Fruit fly (Drosophila melanogaster) whole organism, embryonic: ENCODE data around the gene CG1971.

Experiments used
- Atf3 ChIP-seq: fragments of 200-800 bp; sonication (Bioruptor generic); optimal IDR thresholded peaks from 3 replicates; lab custom pipeline; 2016; ENCODE audit warnings: missing biosample characterization, missing genetic modification characterization
- CG10147 ChIP-seq: fragments of 200-800 bp; sonication (Bioruptor generic); optimal IDR thresholded peaks from 2 replicates; lab custom pipeline; 2019; ENCODE audit warnings: missing biosample characterization, mild to moderate bottlenecking, missing genetic modification characterization, moderate library complexity
- CG10321 ChIP-seq: fragments of 200-800 bp; sonication (Bioruptor generic); IDR thresholded peaks from 2 replicates; pipeline ENCODE4 v1.3.6; 2022; ENCODE audit warnings: missing biosample characterization, missing genetic modification characterization
- CG13624 ChIP-seq: fragments of 200-800 bp; sonication (Bioruptor generic); optimal IDR thresholded peaks from 2 replicates; lab custom pipeline; 2016; ENCODE audit warnings: missing biosample characterization, missing genetic modification characterization
- CG14710 ChIP-seq: fragments of 200-800 bp; sonication (Bioruptor generic); optimal IDR thresholded peaks from 3 replicates; lab custom pipeline; 2019; ENCODE audit warnings: missing biosample characterization, mild to moderate bottlenecking, missing genetic modification characterization, moderate library complexity
- CG31388 ChIP-seq: fragments of 200-800 bp; sonication (Bioruptor generic); optimal IDR thresholded peaks from 2 replicates; lab custom pipeline; 2016; ENCODE audit warnings: missing biosample characterization, missing genetic modification characterization
- CG32772 ChIP-seq: fragments of 200-800 bp; sonication (Bioruptor generic); IDR thresholded peaks from 2 replicates; pipeline ENCODE4 v1.3.6; 2022; ENCODE audit warnings: missing biosample characterization, missing genetic modification characterization
- CG33557 ChIP-seq: fragments of 200-800 bp; sonication (Bioruptor generic); optimal IDR thresholded peaks from 2 replicates; lab custom pipeline; 2019; ENCODE audit warnings: missing biosample characterization, mild to moderate bottlenecking, missing genetic modification characterization, moderate library complexity
- CG7839 ChIP-seq: fragments of 200-800 bp; sonication (Bioruptor generic); optimal IDR thresholded peaks from 3 replicates; lab custom pipeline; 2018; ENCODE audit warnings: missing biosample characterization, mild to moderate bottlenecking, missing genetic modification characterization, moderate library complexity
- CG7928 ChIP-seq: fragments of 200-800 bp; sonication (Bioruptor generic); optimal IDR thresholded peaks from 2 replicates; lab custom pipeline; 2017; ENCODE audit warnings: missing biosample characterization, mild to moderate bottlenecking, missing genetic modification characterization
- CG9932 ChIP-seq: fragments of 200-800 bp; sonication (Bioruptor generic); IDR thresholded peaks from 2 replicates; pipeline ENCODE4 v1.3.6; 2022; ENCODE audit warnings: missing biosample characterization, missing genetic modification characterization
- CTCF ChIP-seq: fragments of 200-800 bp; sonication (Bioruptor generic); optimal IDR thresholded peaks from 2 replicates; lab custom pipeline; 2017; ENCODE audit warnings: missing biosample characterization, mild to moderate bottlenecking, missing genetic modification characterization, moderate library complexity
- D19B ChIP-seq: fragments of 200-800 bp; sonication (Bioruptor generic); optimal IDR thresholded peaks from 2 replicates; lab custom pipeline; 2017; ENCODE audit warnings: missing biosample characterization, mild to moderate bottlenecking, missing genetic modification characterization
- Dad ChIP-seq: fragments of 200-800 bp; sonication (Bioruptor generic); optimal IDR thresholded peaks from 3 replicates; lab custom pipeline; 2016; ENCODE audit warnings: missing biosample characterization, missing genetic modification characterization
- Deaf1 ChIP-seq: fragments of 200-800 bp; optimal IDR thresholded peaks from 3 replicates; lab custom pipeline; 2019; ENCODE audit warnings: missing biosample characterization, mild to moderate bottlenecking, missing genetic modification characterization, moderate library complexity
- Dll ChIP-seq: fragments of 200-800 bp; sonication (Bioruptor generic); IDR thresholded peaks from 4 replicates; pipeline ENCODE4 v1.3.6; 2022; ENCODE audit warnings: missing biosample characterization, missing genetic modification characterization; ENCODE audit not compliant: partially characterized antibody
- Doc3 ChIP-seq: fragments of 200-800 bp; sonication (Bioruptor generic); IDR thresholded peaks from 3 replicates; pipeline ENCODE4 v1.3.6; 2022; ENCODE audit warnings: missing biosample characterization, missing genetic modification characterization; ENCODE audit not compliant: partially characterized antibody
- HLH4C ChIP-seq: fragments of 200-800 bp; sonication (Bioruptor generic); IDR thresholded peaks from 3 replicates; pipeline ENCODE4 v1.3.6; 2022; ENCODE audit warnings: missing biosample characterization, missing genetic modification characterization; ENCODE audit not compliant: partially characterized antibody
- HLHmδ ChIP-seq: fragments of 200-800 bp; sonication (Bioruptor generic); optimal IDR thresholded peaks from 2 replicates; lab custom pipeline; 2018; ENCODE audit warnings: missing biosample characterization, mild to moderate bottlenecking, missing genetic modification characterization, moderate library complexity
- HmgZ ChIP-seq: fragments of 200-800 bp; sonication (Bioruptor generic); optimal IDR thresholded peaks from 2 replicates; lab custom pipeline; 2018; ENCODE audit warnings: missing biosample characterization, mild to moderate bottlenecking, missing genetic modification characterization
- Hmr ChIP-seq: fragments of 200-800 bp; sonication (Bioruptor generic); optimal IDR thresholded peaks from 3 replicates; lab custom pipeline; 2017; ENCODE audit warnings: mild to moderate bottlenecking, missing biosample characterization, missing genetic modification reagents, missing genetic modification characterization
- Hr39 ChIP-seq: fragments of >200 bp; optimal IDR thresholded peaks from 2 replicates; lab custom pipeline; 2017
- Hr78 ChIP-seq, 2 experiments: fragments of 200-800 bp in 1 of 2; fragments of >200 bp in 1 of 2; sonication (Bioruptor generic) in 1 of 2; optimal IDR thresholded peaks; 2 replicates each; lab custom pipeline; 2017 to 2019; ENCODE audit warnings: missing biosample characterization in 2 of 2, missing genetic modification characterization in 2 of 2, mild to moderate bottlenecking in 1 of 2, moderate library complexity in 1 of 2
- MESR4 ChIP-seq: fragments of 200-800 bp; sonication (Bioruptor generic); optimal IDR thresholded peaks from 2 replicates; lab custom pipeline; 2018; ENCODE audit warnings: missing biosample characterization, mild to moderate bottlenecking, missing genetic modification characterization, moderate library complexity
- Mrtf ChIP-seq: fragments of 200-800 bp; sonication (Bioruptor generic); IDR thresholded peaks from 3 replicates; pipeline ENCODE4 v1.3.6; 2022; ENCODE audit warnings: missing biosample characterization, missing genetic modification characterization
- Nf-YC ChIP-seq: fragments of 200-800 bp; optimal IDR thresholded peaks from 3 replicates; lab custom pipeline; 2019; ENCODE audit warnings: missing biosample characterization, mild to moderate bottlenecking, missing genetic modification characterization, moderate library complexity
- NfI ChIP-seq: fragments of 200-800 bp; sonication (Bioruptor generic); optimal IDR thresholded peaks from 3 replicates; lab custom pipeline; 2018; ENCODE audit warnings: missing biosample characterization, mild to moderate bottlenecking, missing genetic modification characterization, moderate library complexity
- Xbp1 ChIP-seq: fragments of 200-800 bp; sonication (Bioruptor generic); optimal IDR thresholded peaks from 3 replicates; lab custom pipeline; 2016; ENCODE audit warnings: missing biosample characterization, mild to moderate bottlenecking, missing genetic modification characterization
- ara ChIP-seq: fragments of 200-800 bp; sonication (Bioruptor generic); IDR thresholded peaks from 2 replicates; pipeline ENCODE4 v1.3.6; 2022; ENCODE audit warnings: missing biosample characterization, missing genetic modification characterization
- bsh ChIP-seq, 2 experiments: fragments of 200-800 bp; sonication (Bioruptor generic); optimal IDR thresholded peaks; 2 replicates each; lab custom pipeline; 2017 to 2018; ENCODE audit warnings: mild to moderate bottlenecking in 2 of 2, missing biosample characterization in 2 of 2, missing genetic modification characterization in 2 of 2, moderate library complexity in 1 of 2
- btn ChIP-seq: fragments of 200-800 bp; sonication (Bioruptor generic); optimal IDR thresholded peaks from 2 replicates; lab custom pipeline; 2016; ENCODE audit warnings: missing biosample characterization, missing genetic modification characterization
- cad ChIP-seq: fragments of >200 bp; optimal IDR thresholded peaks from 2 replicates; lab custom pipeline; 2017; ENCODE audit warnings: missing biosample characterization, missing genetic modification characterization
- cato ChIP-seq: fragments of 200-800 bp; sonication (Bioruptor generic); optimal IDR thresholded peaks from 2 replicates; lab custom pipeline; 2016; ENCODE audit warnings: missing biosample characterization, missing genetic modification characterization, borderline replicate concordance
- crp ChIP-seq, 2 experiments: fragments of 200-800 bp; sonication (Bioruptor generic); optimal IDR thresholded peaks; 2 replicates in 1 of 2; 3 replicates in 1 of 2; lab custom pipeline; 2017; ENCODE audit warnings: missing biosample characterization in 2 of 2, missing genetic modification characterization in 2 of 2, mild to moderate bottlenecking in 1 of 2, moderate library complexity in 1 of 2
- dmrt99B ChIP-seq: fragments of 200-800 bp; sonication (Bioruptor generic); optimal IDR thresholded peaks from 2 replicates; lab custom pipeline; 2018; ENCODE audit warnings: missing biosample characterization, mild to moderate bottlenecking, missing genetic modification characterization, moderate library complexity
- exex ChIP-seq: fragments of 200-800 bp; sonication (Bioruptor generic); optimal IDR thresholded peaks from 4 replicates; lab custom pipeline; 2018; ENCODE audit warnings: missing biosample characterization, mild to moderate bottlenecking, missing genetic modification characterization, moderate library complexity
- gcm2 ChIP-seq: fragments of 200-800 bp; sonication (Bioruptor generic); optimal IDR thresholded peaks from 2 replicates; lab custom pipeline; 2016; ENCODE audit warnings: missing biosample characterization, missing genetic modification characterization
- gsb ChIP-seq: fragments of 200-800 bp; sonication (Bioruptor generic); IDR thresholded peaks from 2 replicates; pipeline ENCODE4 v1.3.6; 2022; ENCODE audit warnings: missing biosample characterization, missing genetic modification characterization
- gt ChIP-seq: fragments of 200-800 bp; sonication (Bioruptor generic); IDR thresholded peaks from 2 replicates; pipeline ENCODE4 v1.3.6; 2022; ENCODE audit warnings: missing biosample characterization, missing genetic modification characterization
- luna ChIP-seq: fragments of 200-800 bp; sonication (Bioruptor generic); optimal IDR thresholded peaks from 2 replicates; lab custom pipeline; 2016; ENCODE audit warnings: missing biosample characterization, missing genetic modification characterization
- mld ChIP-seq: fragments of 200-800 bp; sonication (Bioruptor generic); IDR thresholded peaks from 3 replicates; pipeline ENCODE4 v1.3.6; 2022; ENCODE audit warnings: missing biosample characterization, missing genetic modification characterization; ENCODE audit not compliant: partially characterized antibody
- pho ChIP-seq: fragments of 200-800 bp; sonication (Bioruptor generic); optimal IDR thresholded peaks from 2 replicates; lab custom pipeline; 2016; ENCODE audit warnings: missing biosample characterization, missing genetic modification characterization
- repo ChIP-seq: fragments of 200-800 bp; sonication (Bioruptor generic); optimal IDR thresholded peaks from 2 replicates; lab custom pipeline; 2016; ENCODE audit warnings: missing biosample characterization, missing genetic modification characterization
- row ChIP-seq: fragments of 200-800 bp; sonication (Bioruptor generic); IDR thresholded peaks from 3 replicates; pipeline ENCODE4 v1.3.6; 2022; ENCODE audit warnings: missing biosample characterization, missing genetic modification characterization
- sisA ChIP-seq: fragments of 200-800 bp; sonication (Bioruptor generic); IDR thresholded peaks from 2 replicates; pipeline ENCODE4 v1.3.6; 2022; ENCODE audit warnings: missing biosample characterization, missing genetic modification characterization
- stwl ChIP-seq: fragments of 200-800 bp; sonication (Bioruptor generic); optimal IDR thresholded peaks from 3 replicates; lab custom pipeline; 2018; ENCODE audit warnings: missing biosample characterization, mild to moderate bottlenecking, missing genetic modification characterization, moderate library complexity
- vnd ChIP-seq: fragments of 200-800 bp; sonication (Bioruptor generic); IDR thresholded peaks from 3 replicates; pipeline ENCODE4 v1.3.6; 2022; ENCODE audit warnings: missing biosample characterization, missing genetic modification characterization; ENCODE audit not compliant: partially characterized antibody
- wor ChIP-seq: fragments of 200-800 bp; sonication (Bioruptor generic); IDR thresholded peaks from 2 replicates; pipeline ENCODE4 v1.3.6; 2022; ENCODE audit warnings: missing biosample characterization, missing genetic modification characterization
- zen2 ChIP-seq: fragments of 200-800 bp; sonication (Bioruptor generic); IDR thresholded peaks from 3 replicates; pipeline ENCODE4 v1.3.6; 2022; ENCODE audit warnings: missing biosample characterization, missing genetic modification characterization; ENCODE audit not compliant: partially characterized antibody

CG1971 gene

dm6 chr3R:31812117-31812975 is 7.1 kb downstream of the CG1971 start, which contains the start of the genes FeCH and RhoGAP100F (continued):
- TF ChIP-seq HLH4C (GFP tag; lab: Robert Waterston, UW): no peak
- no peak for TF ChIP-seq NfI (GFP tag; lab: Kevin White, UChicago)
- TF ChIP-seq crp (GFP tag; optimal IDR thresholded peaks at IDR 0.05; lab: Kevin White, UChicago): peak in 1 of 2 experiments; percentile 23
- TF ChIP-seq Atf3: no peak
- no peak for TF ChIP-seq pho (GFP tag; lab: Kevin White, UChicago)
- TF ChIP-seq CG14710 (tag; lab: Kevin White, UChicago): peak; percentile 34
- TF ChIP-seq gcm2 (GFP tag; lab: Kevin White, UChicago): no peak
- TF ChIP-seq CG9932: no peak
- TF ChIP-seq CTCF (GFP tag; lab: Kevin White, UChicago): peak; percentile 94
- no peak for TF ChIP-seq Xbp1 (GFP tag; lab: Kevin White, UChicago)
- TF ChIP-seq Nf-YC (tag; lab: Kevin White, UChicago): no peak
- TF ChIP-seq CG7928 (GFP tag; lab: Kevin White, UChicago): no peak
- no peak for TF ChIP-seq gt (GFP tag; lab: Robert Waterston, UW)
- no peak for TF ChIP-seq zen2 (GFP tag; lab: Robert Waterston, UW)
- TF ChIP-seq MESR4: peak; percentile 40
- no peak for TF ChIP-seq btn
- TF ChIP-seq Deaf1 (tag; lab: Kevin White, UChicago): peak; percentile 37
- no peak for TF ChIP-seq CG13624 (GFP tag; lab: Kevin White, UChicago)
- no peak for TF ChIP-seq CG31388 (GFP tag; lab: Kevin White, UChicago)
- no peak for TF ChIP-seq Dad (GFP tag; lab: Kevin White, UChicago)
- peak; percentile 2 for TF ChIP-seq HmgZ (tag; lab: Kevin White, UChicago)
- no peak for TF ChIP-seq cato
- TF ChIP-seq CG10147 (GFP tag; lab: Kevin White, UChicago): no peak
- TF ChIP-seq CG10321: peak; percentile 59
- no peak for TF ChIP-seq Mrtf
- no peak for TF ChIP-seq CG7839
- no peak for TF ChIP-seq HLHmδ (GFP tag; lab: Kevin White, UChicago)
- TF ChIP-seq sisA: no peak
- TF ChIP-seq wor: no peak
- no peak for TF ChIP-seq D19B (GFP tag; lab: Kevin White, UChicago)
- TF ChIP-seq luna (GFP tag; lab: Kevin White, UChicago): no peak
- TF ChIP-seq bsh (GFP tag; optimal IDR thresholded peaks at IDR 0.05; lab: Kevin White, UChicago): no peak
- TF ChIP-seq gsb: no peak
- TF ChIP-seq Doc3 (GFP tag; lab: Robert Waterston, UW): no peak
- TF ChIP-seq ara (GFP tag; lab: Robert Waterston, UW): no peak
- TF ChIP-seq Dll (GFP tag; lab: Robert Waterston, UW): 0 out of 4 replicates have a peak, but pooled peaks have one; percentile 32
- no peak for TF ChIP-seq mld (GFP tag; lab: Robert Waterston, UW)
- no peak for TF ChIP-seq cad (GFP tag; lab: Kevin White, UChicago)
- TF ChIP-seq row: no peak
- no peak for TF ChIP-seq CG33557 (GFP tag; lab: Kevin White, UChicago)
- peak; percentile 61 for TF ChIP-seq stwl (tag; lab: Kevin White, UChicago)
- no peak for TF ChIP-seq Hr39
- no peak for TF ChIP-seq exex (tag; lab: Kevin White, UChicago)
- no peak for TF ChIP-seq Hr78 (GFP tag; optimal IDR thresholded peaks at IDR 0.05; lab: Kevin White, UChicago)
- no peak for TF ChIP-seq dmrt99B (tag; lab: Kevin White, UChicago)
- no peak for TF ChIP-seq repo (GFP tag; lab: Kevin White, UChicago)
- TF ChIP-seq vnd: no peak
- no peak for TF ChIP-seq Hmr (GFP tag; lab: Kevin White, UChicago)
- no peak for TF ChIP-seq CG32772 (GFP tag; lab: Robert Waterston, UW)
